Fruit fly (Drosophila melanogaster): ENCODE data around the gene CG34277.

DNA sequence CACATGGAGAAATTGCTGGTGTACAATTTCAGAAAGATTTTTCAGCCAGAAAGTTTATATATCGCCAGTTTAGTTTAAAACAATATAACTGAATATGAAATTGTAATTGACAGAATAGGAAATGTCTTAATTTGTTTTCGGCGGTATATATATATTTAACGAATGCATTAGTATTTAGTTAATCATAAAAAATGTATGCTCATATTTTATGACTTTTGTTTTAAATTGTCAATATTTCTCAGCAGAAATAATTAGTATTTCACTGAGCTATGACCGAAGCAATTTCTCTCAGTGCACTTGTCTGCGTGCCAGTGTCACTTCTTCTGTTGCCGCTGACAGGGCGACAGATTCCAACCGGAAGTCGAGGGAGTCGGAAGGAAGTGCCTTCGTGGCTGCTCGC is 43.6 kb downstream of the CG34277 start:
- TF ChIP-seq YL-1 (GFP tag; optimal IDR thresholded peaks at IDR 0.05) (no peak), Aef1 (GFP tag; IDR thresholded peaks at IDR 0.05) (no peak), CG11085 (GFP tag; IDR thresholded peaks at IDR 0.05) (no peak), ATbp (GFP tag; optimal IDR thresholded peaks at IDR 0.05) (no peak), psq (GFP tag; optimal IDR thresholded peaks at IDR 0.05) (no peak), Med (GFP tag) (peak; percentile 80), h (optimal IDR thresholded peaks at IDR 0.05) (no peak), CG3838 (GFP tag; optimal IDR thresholded peaks at IDR 0.05) (no peak), fd3F (GFP tag; optimal IDR thresholded peaks at IDR 0.05) (peak; percentile 25), zen2 (GFP tag; IDR thresholded peaks at IDR 0.05; ENCODE audit: partially characterized antibody) (no peak)
